Fruit fly (Drosophila melanogaster): ENCODE results near the gene CG34138.

CG34138 gene

dm6 chr3R:19634649-19635048 is at the start of gene CG34138:
CG34138 (plus strand) TSS chr3R:19634949.
- TF ChIP-seq EcR (GFP tag; optimal IDR thresholded peaks at IDR 0.05) (no peak), Pif1A (GFP tag; optimal IDR thresholded peaks at IDR 0.05) (no peak), CG10348 (GFP tag; IDR thresholded peaks at IDR 0.05) (no peak), rn (GFP tag; IDR thresholded peaks at IDR 0.05) (no peak), Snoo (tag; optimal IDR thresholded peaks at IDR 0.05) (no peak), CG4496 (GFP tag; IDR thresholded peaks at IDR 0.05) (no peak), CG15710 (tag; optimal IDR thresholded peaks at IDR 0.05) (no peak), CG14655 (GFP tag; optimal IDR thresholded peaks at IDR 0.05) (no peak), Pif1B (GFP tag; optimal IDR thresholded peaks at IDR 0.05) (no peak), CG13204 (GFP tag; optimal IDR thresholded peaks at IDR 0.05) (no peak), gl (tag; optimal IDR thresholded peaks at IDR 0.05) (no peak), D1 (tag; optimal IDR thresholded peaks at IDR 0.05) (no peak), fd96Ca (GFP tag; IDR thresholded peaks at IDR 0.05) (no peak), CG17806 (tag; optimal IDR thresholded peaks at IDR 0.05) (no peak)

dm6 chr3R:19586319-19586718 is 48.4 kb upstream of the CG34138 start:
- no peak for TF ChIP-seq Pif1A (GFP tag; optimal IDR thresholded peaks at IDR 0.05)
- no peak for TF ChIP-seq CG12605 (GFP tag; IDR thresholded peaks at IDR 0.05)
- TF ChIP-seq CG17806 (tag; optimal IDR thresholded peaks at IDR 0.05): no peak
- no peak for TF ChIP-seq CG13204 (GFP tag; optimal IDR thresholded peaks at IDR 0.05)
- no peak for TF ChIP-seq fd96Ca (GFP tag; IDR thresholded peaks at IDR 0.05)
- no peak for TF ChIP-seq D1 (tag; optimal IDR thresholded peaks at IDR 0.05)
- no peak for TF ChIP-seq CG34367 (tag; optimal IDR thresholded peaks at IDR 0.05)
- no peak for TF ChIP-seq gl (tag; optimal IDR thresholded peaks at IDR 0.05)
- no peak for TF ChIP-seq Ets98B (GFP tag; IDR thresholded peaks at IDR 0.05)
- no peak for TF ChIP-seq CG10348 (GFP tag; IDR thresholded peaks at IDR 0.05)
- TF ChIP-seq EcR (GFP tag; optimal IDR thresholded peaks at IDR 0.05): no peak
- TF ChIP-seq Pif1B (GFP tag; optimal IDR thresholded peaks at IDR 0.05): no peak
- TF ChIP-seq CG14655 (GFP tag; optimal IDR thresholded peaks at IDR 0.05): no peak
- no peak for TF ChIP-seq CG32121 (GFP tag; IDR thresholded peaks at IDR 0.05)
- TF ChIP-seq CG8301 (tag; optimal IDR thresholded peaks at IDR 0.05): no peak
- no peak for TF ChIP-seq CG9948 (tag; optimal IDR thresholded peaks at IDR 0.05)
- TF ChIP-seq Snoo (tag; optimal IDR thresholded peaks at IDR 0.05): no peak
- TF ChIP-seq rn (GFP tag; IDR thresholded peaks at IDR 0.05): no peak
- no peak for TF ChIP-seq CG8159 (tag; optimal IDR thresholded peaks at IDR 0.05)

dm6 chr3R:19587652-19588051 is 47.1 kb upstream of the CG34138 start:
- peak; percentile 77 for TF ChIP-seq EcR (GFP tag; optimal IDR thresholded peaks at IDR 0.05)
- no peak for TF ChIP-seq CG10348 (GFP tag; IDR thresholded peaks at IDR 0.05)

- TF ChIP-seq CG9948 (tag; optimal IDR thresholded peaks at IDR 0.05) (no peak), Ets98B (GFP tag; IDR thresholded peaks at IDR 0.05) (no peak), CG15710 (tag; optimal IDR thresholded peaks at IDR 0.05) (no peak), fd96Ca (GFP tag; IDR thresholded peaks at IDR 0.05) (no peak), CG17806 (tag; optimal IDR thresholded peaks at IDR 0.05) (no peak), CG4496 (GFP tag; IDR thresholded peaks at IDR 0.05) (no peak), CG14655 (GFP tag; optimal IDR thresholded peaks at IDR 0.05) (no peak), CG13204 (GFP tag; optimal IDR thresholded peaks at IDR 0.05) (no peak), Pif1B (GFP tag; optimal IDR thresholded peaks at IDR 0.05) (no peak), Pif1A (GFP tag; optimal IDR thresholded peaks at IDR 0.05) (no peak), EcR (GFP tag; optimal IDR thresholded peaks at IDR 0.05) (no peak), Snoo (tag; optimal IDR thresholded peaks at IDR 0.05) (no peak), CG8301 (tag; optimal IDR thresholded peaks at IDR 0.05) (no peak), CG12605 (GFP tag; IDR thresholded peaks at IDR 0.05) (no peak), CG10348 (GFP tag; IDR thresholded peaks at IDR 0.05) (no peak), gl (tag; optimal IDR thresholded peaks at IDR 0.05) (no peak), rn (GFP tag; IDR thresholded peaks at IDR 0.05) (no peak)
Observed at dm6 chr3R:19598855-19599254, 35.9 kb upstream of the CG34138 start, which contains the start of gene Cpr92A. Cpr92A (minus strand) TSS chr3R:19598955.

dm6 chr3R:19600335-19600734 is 34.4 kb upstream of the CG34138 start, which contains the start of gene CG7333:
CG7333 (plus strand) TSS chr3R:19600635.
- TF ChIP-seq CG12605 (GFP tag; IDR thresholded peaks at IDR 0.05) (no peak), Ets98B (GFP tag; IDR thresholded peaks at IDR 0.05) (no peak), Snoo (tag; optimal IDR thresholded peaks at IDR 0.05) (no peak), D1 (tag; optimal IDR thresholded peaks at IDR 0.05) (no peak), CG17806 (tag; optimal IDR thresholded peaks at IDR 0.05) (no peak), rn (GFP tag; IDR thresholded peaks at IDR 0.05) (no peak), CG32121 (GFP tag; IDR thresholded peaks at IDR 0.05) (no peak), CG34367 (tag; optimal IDR thresholded peaks at IDR 0.05) (no peak), CG9948 (tag; optimal IDR thresholded peaks at IDR 0.05) (no peak), CG8301 (tag; optimal IDR thresholded peaks at IDR 0.05) (no peak), CG10348 (GFP tag; IDR thresholded peaks at IDR 0.05) (no peak), CG13204 (GFP tag; optimal IDR thresholded peaks at IDR 0.05) (no peak), Pif1A (GFP tag; optimal IDR thresholded peaks at IDR 0.05) (no peak), CG14655 (GFP tag; optimal IDR thresholded peaks at IDR 0.05) (no peak), CG15710 (tag; optimal IDR thresholded peaks at IDR 0.05) (no peak), CG8159 (tag; optimal IDR thresholded peaks at IDR 0.05) (no peak), gl (tag; optimal IDR thresholded peaks at IDR 0.05) (no peak), EcR (GFP tag; optimal IDR thresholded peaks at IDR 0.05) (no peak)

dm6 chr3R:19602996-19603395 is 31.8 kb upstream of the CG34138 start, which contains the start of gene CG7342:
CG7342 (plus strand) TSS chr3R:19603375.
- no peak for TF ChIP-seq CG13204 (GFP tag; optimal IDR thresholded peaks at IDR 0.05)
- no peak for TF ChIP-seq CG32121 (GFP tag; IDR thresholded peaks at IDR 0.05)
- TF ChIP-seq Pif1B (GFP tag; optimal IDR thresholded peaks at IDR 0.05): no peak
- TF ChIP-seq CG10348 (GFP tag; IDR thresholded peaks at IDR 0.05): no peak
- TF ChIP-seq CG9948 (tag; optimal IDR thresholded peaks at IDR 0.05): no peak
